Fruit fly (Drosophila melanogaster) whole organism, embryonic: ENCODE measurements around the gene CG2747.
A peak's percentile ranks its signal among the peaks of the same experiment; 100 is the strongest.

ENCODE experiments used
- Bdp1 ChIP-seq: fragments of 200-800 bp; sonication (Bioruptor generic); optimal IDR thresholded peaks from 3 replicates; lab custom pipeline; 2016; ENCODE audit warnings: missing biosample characterization, missing genetic modification characterization
- CG10462 ChIP-seq: fragments of 200-800 bp; sonication (Bioruptor generic); optimal IDR thresholded peaks from 2 replicates; lab custom pipeline; 2016; ENCODE audit warnings: missing biosample characterization, missing genetic modification characterization
- CG13296 ChIP-seq: fragments of 200-800 bp; sonication (Bioruptor generic); optimal IDR thresholded peaks from 3 replicates; lab custom pipeline; 2018; ENCODE audit warnings: missing biosample characterization, mild to moderate bottlenecking, missing genetic modification characterization
- CG14860 ChIP-seq: fragments of 200-800 bp; sonication (Bioruptor generic); IDR thresholded peaks from 3 replicates; pipeline ENCODE4 v1.3.6; 2022; ENCODE audit warnings: missing biosample characterization, missing genetic modification characterization; ENCODE audit not compliant: partially characterized antibody
- CG16815 ChIP-seq: fragments of 200-800 bp; sonication (Bioruptor generic); optimal IDR thresholded peaks from 3 replicates; lab custom pipeline; 2017; ENCODE audit warnings: missing biosample characterization, mild to moderate bottlenecking, missing genetic modification characterization
- CG17186 ChIP-seq: fragments of 200-800 bp; sonication (Bioruptor generic); optimal IDR thresholded peaks from 3 replicates; lab custom pipeline; 2017; ENCODE audit warnings: missing biosample characterization, missing genetic modification reagents, missing genetic modification characterization
- CG17568 ChIP-seq: fragments of 200-800 bp; sonication (Bioruptor generic); optimal IDR thresholded peaks from 2 replicates; lab custom pipeline; 2018; ENCODE audit warnings: missing biosample characterization, mild to moderate bottlenecking, missing genetic modification characterization, moderate library complexity
- CG18011 ChIP-seq: fragments of 200-800 bp; sonication (Bioruptor generic); optimal IDR thresholded peaks from 2 replicates; lab custom pipeline; 2017; ENCODE audit warnings: missing biosample characterization, missing genetic modification characterization, mild to moderate bottlenecking, moderate library complexity, missing genotype
- CG2712 ChIP-seq: fragments of 200-800 bp; optimal IDR thresholded peaks from 3 replicates; lab custom pipeline; 2019; ENCODE audit warnings: missing biosample characterization, mild to moderate bottlenecking, missing genetic modification characterization, moderate library complexity
- CG32532 ChIP-seq: fragments of 200-800 bp; sonication (Bioruptor generic); IDR thresholded peaks from 2 replicates; pipeline ENCODE4 v1.3.6; 2022; ENCODE audit warnings: missing biosample characterization, missing genetic modification characterization
- CG42726 ChIP-seq: fragments of 200-800 bp; sonication (Bioruptor generic); IDR thresholded peaks from 2 replicates; pipeline ENCODE4 v1.3.6; 2022; ENCODE audit warnings: missing biosample characterization, missing genetic modification characterization; ENCODE audit not compliant: partially characterized antibody
- CG8089 ChIP-seq: fragments of 200-800 bp; sonication (Bioruptor generic); optimal IDR thresholded peaks from 3 replicates; lab custom pipeline; 2016; ENCODE audit warnings: missing biosample characterization, missing genetic modification characterization
- CG8924 ChIP-seq: fragments of 200-800 bp; optimal IDR thresholded peaks from 3 replicates; lab custom pipeline; 2019; ENCODE audit warnings: missing biosample characterization, mild to moderate bottlenecking, missing genetic modification characterization, moderate library complexity
- CG9437 ChIP-seq: fragments of 200-800 bp; sonication (Bioruptor generic); optimal IDR thresholded peaks from 2 replicates; lab custom pipeline; 2018; ENCODE audit warnings: missing biosample characterization, mild to moderate bottlenecking, missing genetic modification characterization
- CG9817 ChIP-seq: fragments of 200-800 bp; sonication (Bioruptor generic); optimal IDR thresholded peaks from 2 replicates; lab custom pipeline; 2018; ENCODE audit warnings: missing biosample characterization, mild to moderate bottlenecking, missing genetic modification characterization, moderate library complexity
- Dip2 ChIP-seq: fragments of 200-800 bp; sonication (Bioruptor generic); IDR thresholded peaks from 2 replicates; pipeline ENCODE4 v1.3.6; 2022; ENCODE audit warnings: missing biosample characterization, missing genetic modification characterization
- E2f2 ChIP-seq: fragments of 200-800 bp; sonication (Bioruptor generic); IDR thresholded peaks from 2 replicates; pipeline ENCODE4 v1.3.6; 2022; ENCODE audit warnings: missing biosample characterization, missing genetic modification characterization
- Elba2 ChIP-seq: fragments of 200-800 bp; sonication (Bioruptor generic); optimal IDR thresholded peaks from 3 replicates; lab custom pipeline; 2016; ENCODE audit warnings: missing biosample characterization, missing genetic modification characterization
- HmgD ChIP-seq: fragments of 200-800 bp; sonication (Bioruptor generic); optimal IDR thresholded peaks from 3 replicates; lab custom pipeline; 2016; ENCODE audit warnings: missing biosample characterization, missing genetic modification characterization
- Hmr ChIP-seq: fragments of 200-800 bp; sonication (Bioruptor generic); optimal IDR thresholded peaks from 3 replicates; lab custom pipeline; 2017; ENCODE audit warnings: mild to moderate bottlenecking, missing biosample characterization, missing genetic modification reagents, missing genetic modification characterization
- Jarid2 ChIP-seq: fragments of 200-800 bp; sonication (Bioruptor generic); optimal IDR thresholded peaks from 3 replicates; lab custom pipeline; 2017; ENCODE audit warnings: mild to moderate bottlenecking, missing biosample characterization, missing genetic modification reagents, missing genetic modification characterization
- Lim3 ChIP-seq: fragments of 200-800 bp; sonication (Bioruptor generic); IDR thresholded peaks from 2 replicates; pipeline ENCODE4 v1.3.6; 2022; ENCODE audit warnings: missing biosample characterization, missing genetic modification characterization
- Med ChIP-seq: fragments of 200-800 bp; sonication (Bioruptor generic); peaks from one replicate; lab custom pipeline; 2016; ENCODE audit warnings: missing biosample characterization, missing genetic modification characterization, mild to moderate bottlenecking, inconsistent platforms, moderate library complexity
- Nf-YC ChIP-seq: fragments of 200-800 bp; optimal IDR thresholded peaks from 3 replicates; lab custom pipeline; 2019; ENCODE audit warnings: missing biosample characterization, mild to moderate bottlenecking, missing genetic modification characterization, moderate library complexity
- Usf ChIP-seq: fragments of 200-800 bp; sonication (Bioruptor generic); optimal IDR thresholded peaks from 2 replicates; lab custom pipeline; 2017; ENCODE audit warnings: missing genotype, missing biosample characterization, missing genetic modification characterization
- Vsx1 ChIP-seq: fragments of 200-800 bp; sonication (Bioruptor generic); optimal IDR thresholded peaks from 2 replicates; lab custom pipeline; 2017; ENCODE audit warnings: missing biosample characterization, mild to moderate bottlenecking, missing genetic modification characterization, missing genetic modification reagents
- ash1 ChIP-seq: fragments of 200-800 bp; sonication (Bioruptor generic); optimal IDR thresholded peaks from 2 replicates; lab custom pipeline; 2018; ENCODE audit warnings: missing biosample characterization, mild to moderate bottlenecking, missing genetic modification characterization
- ato ChIP-seq: fragments of 200-800 bp; sonication (Bioruptor generic); IDR thresholded peaks from 2 replicates; pipeline ENCODE4 v1.3.6; 2022; ENCODE audit warnings: missing biosample characterization, missing genetic modification characterization; ENCODE audit not compliant: partially characterized antibody
- bigmax ChIP-seq: fragments of 200-800 bp; sonication (Bioruptor generic); optimal IDR thresholded peaks from 2 replicates; lab custom pipeline; 2018; ENCODE audit warnings: missing biosample characterization, mild to moderate bottlenecking, missing genetic modification characterization
- cad ChIP-seq: fragments of >200 bp; optimal IDR thresholded peaks from 2 replicates; lab custom pipeline; 2017; ENCODE audit warnings: missing biosample characterization, missing genetic modification characterization
- chif ChIP-seq, 2 experiments: fragments of 200-800 bp; sonication (Bioruptor generic); optimal IDR thresholded peaks; 3 replicates each; lab custom pipeline; 2016; ENCODE audit warnings: missing biosample characterization in 2 of 2, missing genetic modification characterization in 2 of 2
- ems ChIP-seq: fragments of 200-800 bp; sonication (Bioruptor generic); optimal IDR thresholded peaks from 3 replicates; lab custom pipeline; 2016; ENCODE audit warnings: missing biosample characterization, missing genetic modification characterization
- en ChIP-seq: fragments of 200-800 bp; sonication (Bioruptor generic); optimal IDR thresholded peaks from 2 replicates; lab custom pipeline; 2016; ENCODE audit warnings: missing biosample characterization, missing genetic modification characterization
- eyg ChIP-seq: fragments of 200-800 bp; sonication (Bioruptor generic); optimal IDR thresholded peaks from 3 replicates; lab custom pipeline; 2016; ENCODE audit warnings: missing biosample characterization, missing genetic modification characterization
- gcm2 ChIP-seq: fragments of 200-800 bp; sonication (Bioruptor generic); optimal IDR thresholded peaks from 2 replicates; lab custom pipeline; 2016; ENCODE audit warnings: missing biosample characterization, missing genetic modification characterization
- ham ChIP-seq: fragments of 200-800 bp; sonication (Bioruptor generic); IDR thresholded peaks from 2 replicates; pipeline ENCODE4 v1.3.6; 2022; ENCODE audit warnings: missing biosample characterization, missing genetic modification characterization
- hbn ChIP-seq: fragments of 200-800 bp; sonication (Bioruptor generic); IDR thresholded peaks from 2 replicates; pipeline ENCODE4 v1.3.6; 2022; ENCODE audit warnings: missing biosample characterization, missing genetic modification characterization; ENCODE audit not compliant: partially characterized antibody
- kah ChIP-seq: fragments of 200-800 bp; sonication (Bioruptor generic); optimal IDR thresholded peaks from 2 replicates; lab custom pipeline; 2018; ENCODE audit warnings: missing biosample characterization, mild to moderate bottlenecking, missing genetic modification characterization
- luna ChIP-seq: fragments of 200-800 bp; sonication (Bioruptor generic); optimal IDR thresholded peaks from 2 replicates; lab custom pipeline; 2016; ENCODE audit warnings: missing biosample characterization, missing genetic modification characterization
- maf-S ChIP-seq: fragments of 200-800 bp; sonication (Bioruptor generic); optimal IDR thresholded peaks from 2 replicates; lab custom pipeline; 2016; ENCODE audit warnings: missing biosample characterization, missing genetic modification characterization
- mam ChIP-seq: fragments of 200-800 bp; sonication (Bioruptor generic); optimal IDR thresholded peaks from 3 replicates; lab custom pipeline; 2016; ENCODE audit warnings: missing biosample characterization, missing genetic modification characterization
- mirr ChIP-seq: fragments of 200-800 bp; sonication (Bioruptor generic); optimal IDR thresholded peaks from 3 replicates; lab custom pipeline; 2018; ENCODE audit warnings: missing biosample characterization, mild to moderate bottlenecking, missing genetic modification characterization
- p53 ChIP-seq: fragments of 200-800 bp; sonication (Bioruptor generic); optimal IDR thresholded peaks from 2 replicates; lab custom pipeline; 2016; ENCODE audit warnings: missing biosample characterization, missing genetic modification characterization
- pho ChIP-seq: fragments of 200-800 bp; sonication (Bioruptor generic); optimal IDR thresholded peaks from 2 replicates; lab custom pipeline; 2016; ENCODE audit warnings: missing biosample characterization, missing genetic modification characterization
- row ChIP-seq: fragments of 200-800 bp; sonication (Bioruptor generic); IDR thresholded peaks from 3 replicates; pipeline ENCODE4 v1.3.6; 2022; ENCODE audit warnings: missing biosample characterization, missing genetic modification characterization
- sd ChIP-seq: fragments of 200-800 bp; sonication (Bioruptor generic); optimal IDR thresholded peaks from 3 replicates; lab custom pipeline; 2018; ENCODE audit warnings: missing biosample characterization, mild to moderate bottlenecking, missing genetic modification characterization, moderate library complexity
- slp2 ChIP-seq: fragments of 200-800 bp; sonication (Bioruptor generic); optimal IDR thresholded peaks from 2 replicates; lab custom pipeline; 2016; ENCODE audit warnings: missing biosample characterization, missing genetic modification characterization
- sob ChIP-seq: fragments of 200-800 bp; sonication (Bioruptor generic); IDR thresholded peaks from 2 replicates; pipeline ENCODE4 v1.3.6; 2022; ENCODE audit warnings: missing biosample characterization, missing genetic modification characterization
- tna ChIP-seq: fragments of 200-800 bp; sonication (Bioruptor generic); IDR thresholded peaks from 2 replicates; pipeline ENCODE4 v1.3.6; 2022; ENCODE audit warnings: missing biosample characterization, missing genetic modification characterization; ENCODE audit not compliant: partially characterized antibody
- vfl ChIP-seq: fragments of 200-800 bp; sonication (Bioruptor generic); optimal IDR thresholded peaks from 2 replicates; lab custom pipeline; 2016; ENCODE audit warnings: missing biosample characterization, missing genetic modification characterization

The CG2747 gene

DNA sequence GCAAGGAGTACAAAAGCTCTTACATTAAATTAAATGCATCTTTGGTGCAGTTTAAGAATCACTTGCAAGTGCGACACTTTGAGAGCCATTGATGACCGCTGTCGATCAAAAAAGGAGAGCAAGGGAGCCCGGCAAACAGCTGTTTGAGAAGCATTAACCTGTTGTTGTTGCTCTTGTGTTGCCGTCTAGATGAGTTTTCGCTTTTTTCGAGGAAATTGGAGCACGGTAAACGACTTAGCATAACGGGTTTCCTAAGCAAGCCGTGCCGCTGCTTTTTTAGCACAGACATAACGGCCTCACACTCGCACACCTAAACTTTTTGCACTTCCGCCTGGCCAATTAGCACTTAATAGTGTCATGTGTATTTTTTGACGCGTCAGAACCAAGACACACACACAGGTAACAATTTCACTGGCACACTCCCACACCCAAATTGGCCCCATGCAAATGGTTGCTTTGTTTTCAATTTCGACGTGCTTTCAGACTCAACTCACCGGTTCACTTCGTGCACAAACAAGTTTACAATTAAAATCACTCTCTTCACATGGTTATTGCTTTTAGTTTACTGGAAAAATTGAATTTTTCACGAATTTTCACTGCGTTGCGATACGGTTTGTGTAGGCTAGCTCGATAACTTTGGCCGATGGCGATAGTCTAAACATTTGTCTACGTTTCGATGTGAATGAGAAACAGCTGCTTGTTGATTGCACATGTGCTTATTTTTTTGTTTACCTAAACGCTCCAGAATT, at the start of gene CG2747, which contains the start of gene CG10903 (continued):
- TF ChIP-seq CG16815 (GFP tag; lab: Kevin White, UChicago) = no peak
- TF ChIP-seq CG9817 (tag; lab: Kevin White, UChicago) = no peak
- TF ChIP-seq Elba2 = no peak
- TF ChIP-seq gcm2 (GFP tag; lab: Kevin White, UChicago) = no peak
- peak; percentile 77 for TF ChIP-seq Vsx1 (GFP tag; lab: Kevin White, UChicago)
- TF ChIP-seq sd (tag; lab: Kevin White, UChicago) = peak; percentile 79
- TF ChIP-seq vfl (GFP tag; lab: Kevin White, UChicago) = no peak
- peak; percentile 85 for TF ChIP-seq Med
- no peak for TF ChIP-seq mam (GFP tag; lab: Kevin White, UChicago)
- no peak for TF ChIP-seq CG32532 (GFP tag; lab: Robert Waterston, UW)
- no peak for TF ChIP-seq Usf
- TF ChIP-seq HmgD (GFP tag; lab: Kevin White, UChicago) = no peak
- TF ChIP-seq CG13296 (GFP tag; lab: Kevin White, UChicago) = no peak
- no peak for TF ChIP-seq eyg (GFP tag; lab: Kevin White, UChicago)
- TF ChIP-seq kah (GFP tag; lab: Kevin White, UChicago) = no peak
- TF ChIP-seq CG2712 (tag; lab: Kevin White, UChicago) = no peak
- TF ChIP-seq Hmr = no peak
- TF ChIP-seq pho (GFP tag; lab: Kevin White, UChicago) = no peak
- TF ChIP-seq Jarid2 (GFP tag; lab: Kevin White, UChicago) = no peak
- no peak for TF ChIP-seq chif (GFP tag; optimal IDR thresholded peaks at IDR 0.05; lab: Kevin White, UChicago)
- TF ChIP-seq row (GFP tag; lab: Robert Waterston, UW) = peak; percentile 23; the same call in 1 of the 3 replicates
- TF ChIP-seq en (GFP tag; lab: Kevin White, UChicago) = no peak
- no peak for TF ChIP-seq mirr
- TF ChIP-seq Bdp1 (GFP tag; lab: Kevin White, UChicago) = no peak
- peak; percentile 35 for TF ChIP-seq tna (GFP tag; lab: Robert Waterston, UW)
- no peak for TF ChIP-seq maf-S (GFP tag; lab: Kevin White, UChicago)
- no peak for TF ChIP-seq CG8089 (GFP tag; lab: Kevin White, UChicago)
- no peak for TF ChIP-seq slp2 (GFP tag; lab: Kevin White, UChicago)
- no peak for TF ChIP-seq CG9437
- no peak for TF ChIP-seq CG17568 (GFP tag; lab: Kevin White, UChicago)
- TF ChIP-seq Dip2 (GFP tag; lab: Robert Waterston, UW) = no peak
- TF ChIP-seq CG18011 (GFP tag; lab: Kevin White, UChicago) = no peak
- 0 out of 3 replicates have a peak, but pooled peaks have one; percentile 38 for TF ChIP-seq CG14860 (GFP tag; lab: Robert Waterston, UW)
- TF ChIP-seq E2f2 = peak; percentile 14; the same call in 1 of the 2 replicates
- TF ChIP-seq cad (GFP tag; lab: Kevin White, UChicago) = peak; percentile 67
- no peak for TF ChIP-seq luna (GFP tag; lab: Kevin White, UChicago)
- TF ChIP-seq sob (GFP tag; lab: Robert Waterston, UW) = no peak
- TF ChIP-seq CG17186 (GFP tag; lab: Kevin White, UChicago) = peak; percentile 56
- peak; percentile 65 for TF ChIP-seq hbn (GFP tag; lab: Robert Waterston, UW)
- no peak for TF ChIP-seq Lim3 (GFP tag; lab: Robert Waterston, UW)
- TF ChIP-seq CG10462 (GFP tag; lab: Kevin White, UChicago) = no peak
- TF ChIP-seq CG42726 = no peak
- TF ChIP-seq ham = no peak
- peak; percentile 43 for TF ChIP-seq Nf-YC (tag; lab: Kevin White, UChicago)
- TF ChIP-seq ato (GFP tag; lab: Robert Waterston, UW) = peak; percentile 46; the same call in 1 of the 2 replicates
- TF ChIP-seq p53 (GFP tag; lab: Kevin White, UChicago) = peak; percentile 36
- TF ChIP-seq CG8924 (tag; lab: Kevin White, UChicago) = peak; percentile 8
- no peak for TF ChIP-seq ems (GFP tag; lab: Kevin White, UChicago)
- no peak for TF ChIP-seq bigmax
- TF ChIP-seq ash1 (GFP tag; lab: Kevin White, UChicago) = no peak
